Worm (Caenorhabditis elegans): ENCODE measurements around the gene sod-1.

DNA sequence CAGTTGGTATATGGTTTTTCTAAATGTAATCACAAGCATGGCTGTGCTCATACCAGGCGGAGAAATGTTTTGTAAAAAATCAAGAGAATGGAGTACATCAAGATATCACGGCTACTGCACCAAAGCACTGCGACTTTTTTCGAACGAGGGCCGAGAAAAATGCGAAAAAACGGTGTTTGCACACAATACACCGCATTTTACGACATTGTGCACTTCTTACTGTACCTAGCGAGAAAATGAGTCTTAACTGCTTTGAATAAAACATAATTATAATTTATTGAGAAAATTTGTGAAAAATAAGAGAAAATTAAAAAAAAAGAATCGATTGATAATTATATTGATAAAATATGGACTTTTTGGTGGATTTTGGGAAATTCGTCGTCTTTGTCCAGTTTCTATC lies 2.0 kb upstream of the sod-1 start:
- TF ChIP-seq ama-1 (optimal IDR thresholded peaks at IDR 0.05) (no peak), ceh-13 (GFP tag; optimal IDR thresholded peaks at IDR 0.05) (no peak), sea-1 (GFP tag; conservative IDR thresholded peaks at IDR 0.05) (no peak), tra-4 (tag; optimal IDR thresholded peaks at IDR 0.05) (no peak), flt-1 (GFP tag; IDR thresholded peaks at IDR 0.05) (no peak), hnd-1 (tag; optimal IDR thresholded peaks at IDR 0.05) (no peak)

Measured in whole organism, early embryonic.